Worm (Caenorhabditis elegans): ENCODE results near the gene R10E8.2.

Gene R10E8.2

ce11 chrV:18254483-18254882 lies 889 bp downstream of the R10E8.2 start, which contains the start of gene R10E8.5:
Gene R10E8.5, plus strand, starts transcription at chrV:18254783.
- no peak for TF ChIP-seq M03D4.4 (tag; optimal IDR thresholded peaks at IDR 0.05)
- TF ChIP-seq unc-62 (GFP tag; optimal IDR thresholded peaks at IDR 0.05), result no peak
- TF ChIP-seq lin-32 (GFP tag; optimal IDR thresholded peaks at IDR 0.05), result no peak
- no peak for TF ChIP-seq ztf-11 (tag; optimal IDR thresholded peaks at IDR 0.05)
- no peak for TF ChIP-seq mep-1 (tag; optimal IDR thresholded peaks at IDR 0.05)
- no peak for TF ChIP-seq elt-1 (tag; optimal IDR thresholded peaks at IDR 0.05; ENCODE audit: borderline replicate concordance, insufficient read depth)
- TF ChIP-seq tbx-8 (GFP tag; optimal IDR thresholded peaks at IDR 0.05), result no peak
- TF ChIP-seq mab-5 (tag; optimal IDR thresholded peaks at IDR 0.05), result no peak
- TF ChIP-seq nhr-237 (tag; optimal IDR thresholded peaks at IDR 0.05), result no peak
- no peak for TF ChIP-seq pha-4 (tag; optimal IDR thresholded peaks at IDR 0.05)
- TF ChIP-seq ceh-43 (GFP tag; optimal IDR thresholded peaks at IDR 0.05), result no peak
- no peak for TF ChIP-seq nhr-76 (tag; optimal IDR thresholded peaks at IDR 0.05)
- TF ChIP-seq zip-8 (tag; optimal IDR thresholded peaks at IDR 0.05), result no peak
- no peak for TF ChIP-seq snpc-4 (tag; optimal IDR thresholded peaks at IDR 0.05)
- no peak for TF ChIP-seq nhr-12 (tag; optimal IDR thresholded peaks at IDR 0.05)
- TF ChIP-seq mls-2 (tag; optimal IDR thresholded peaks at IDR 0.05), result no peak
- TF ChIP-seq nhr-28 (tag; optimal IDR thresholded peaks at IDR 0.05), result no peak
- TF ChIP-seq sem-2 (GFP tag; optimal IDR thresholded peaks at IDR 0.05), result no peak

ce11 chrV:18265514-18265913 lies 11.9 kb downstream of the R10E8.2 start:
- TF ChIP-seq sem-2 (GFP tag; optimal IDR thresholded peaks at IDR 0.05), result no peak
- no peak for TF ChIP-seq drap-1 (GFP tag; optimal IDR thresholded peaks at IDR 0.05)
- no peak for TF ChIP-seq sptf-1 (tag; optimal IDR thresholded peaks at IDR 0.05)
- TF ChIP-seq ceh-39 (tag; optimal IDR thresholded peaks at IDR 0.05), result no peak
- TF ChIP-seq snpc-4 (tag; optimal IDR thresholded peaks at IDR 0.05), result no peak
- TF ChIP-seq ztf-11 (tag; optimal IDR thresholded peaks at IDR 0.05), result no peak
- no peak for TF ChIP-seq ceh-83 (GFP tag; optimal IDR thresholded peaks at IDR 0.05)
- TF ChIP-seq lin-13 (tag; optimal IDR thresholded peaks at IDR 0.05), result no peak

- TF ChIP-seq cnd-1 (tag; optimal IDR thresholded peaks at IDR 0.05) (no peak), ceh-43 (GFP tag; optimal IDR thresholded peaks at IDR 0.05) (no peak), unc-39 (tag; optimal IDR thresholded peaks at IDR 0.05) (no peak)
Measured at ce11 chrV:18266238-18266637, 12.6 kb downstream of the R10E8.2 start, which contains the start of gene R10E8.6. Gene R10E8.6, minus strand, starts transcription at chrV:18266391.

ce11 chrV:18268744-18269143 lies 15.2 kb downstream of the R10E8.2 start, which contains the start of gene fbxa-213:
Gene fbxa-213, minus strand, starts transcription at chrV:18268844.
- no peak for TF ChIP-seq unc-62 (GFP tag; optimal IDR thresholded peaks at IDR 0.05)
- TF ChIP-seq blmp-1 (tag; optimal IDR thresholded peaks at IDR 0.05), result no peak
- no peak for TF ChIP-seq flh-1 (GFP tag; optimal IDR thresholded peaks at IDR 0.05)
- no peak for TF ChIP-seq lin-32 (GFP tag; optimal IDR thresholded peaks at IDR 0.05)
- TF ChIP-seq ztf-11 (tag; optimal IDR thresholded peaks at IDR 0.05), result no peak
- TF ChIP-seq mab-5 (tag; optimal IDR thresholded peaks at IDR 0.05), result no peak
- TF ChIP-seq lin-13 (tag; optimal IDR thresholded peaks at IDR 0.05), result no peak
- TF ChIP-seq unc-39 (tag; optimal IDR thresholded peaks at IDR 0.05), result no peak
- no peak for TF ChIP-seq nhr-2 (tag; optimal IDR thresholded peaks at IDR 0.05)
- no peak for TF ChIP-seq ham-2 (GFP tag; optimal IDR thresholded peaks at IDR 0.05)
- no peak for TF ChIP-seq sptf-1 (tag; optimal IDR thresholded peaks at IDR 0.05)
- no peak for TF ChIP-seq pha-4 (tag; optimal IDR thresholded peaks at IDR 0.05)
- TF ChIP-seq nhr-12 (tag; optimal IDR thresholded peaks at IDR 0.05), result no peak
- TF ChIP-seq nhr-237 (tag; optimal IDR thresholded peaks at IDR 0.05), result no peak
- no peak for TF ChIP-seq ces-1 (GFP tag; optimal IDR thresholded peaks at IDR 0.05)
- no peak for TF ChIP-seq nhr-76 (tag; optimal IDR thresholded peaks at IDR 0.05)
- TF ChIP-seq snpc-4 (tag; optimal IDR thresholded peaks at IDR 0.05), result no peak
- TF ChIP-seq mls-2 (tag; optimal IDR thresholded peaks at IDR 0.05), result no peak
- no peak for TF ChIP-seq mep-1 (tag; optimal IDR thresholded peaks at IDR 0.05)

ce11 chrV:18269885-18270284 lies 16.3 kb downstream of the R10E8.2 start, which contains the start of gene skr-6:
Gene skr-6, minus strand, starts transcription at chrV:18269985.
- TF ChIP-seq unc-62 (GFP tag; optimal IDR thresholded peaks at IDR 0.05) (no peak), unc-120 (tag; optimal IDR thresholded peaks at IDR 0.05; ENCODE audit: poor library complexity, severe bottlenecking) (no peak), blmp-1 (tag; optimal IDR thresholded peaks at IDR 0.05) (no peak), tbx-8 (GFP tag; optimal IDR thresholded peaks at IDR 0.05) (no peak), pha-4 (tag; optimal IDR thresholded peaks at IDR 0.05) (no peak)
